Worm (Caenorhabditis elegans) whole organism, L1 larva: ENCODE results near the gene C05C8.7.

Experiments
- C04F5.9 ChIP-seq: sonication (generic microtip); optimal IDR thresholded peaks from 2 replicates; lab custom pipeline; 2016; ENCODE audit warnings: missing genetic modification characterization, missing compliant biosample characterization
- fkh-10 ChIP-seq: sonication (generic microtip); optimal IDR thresholded peaks from 2 replicates; lab custom pipeline; 2017; ENCODE audit warnings: missing biosample characterization, missing genetic modification reagents, missing genetic modification characterization
- nhr-11 ChIP-seq: fragments of 150-350 bp; optimal IDR thresholded peaks from 2 replicates; lab custom pipeline; 2014; ENCODE audit warnings: missing biosample characterization, missing genetic modification characterization
- nhr-28 ChIP-seq: fragments of 150-350 bp; optimal IDR thresholded peaks from 2 replicates; lab custom pipeline; 2014; ENCODE audit warnings: missing biosample characterization, missing genetic modification characterization
- nhr-76 ChIP-seq: sonication (generic microtip); optimal IDR thresholded peaks from 2 replicates; lab custom pipeline; 2017; ENCODE audit warnings: missing biosample characterization, missing genetic modification characterization
- nhr-84 ChIP-seq: sonication (generic microtip); optimal IDR thresholded peaks from 2 replicates; lab custom pipeline; 2017; ENCODE audit warnings: missing biosample characterization, missing genetic modification characterization
- nhr-90 ChIP-seq: sonication (generic microtip); optimal IDR thresholded peaks from 2 replicates; lab custom pipeline; 2016; ENCODE audit warnings: mild to moderate bottlenecking, missing genetic modification characterization, missing compliant biosample characterization; ENCODE audit not compliant: poor library complexity
- pag-3 ChIP-seq: sonication (generic microtip); optimal IDR thresholded peaks from 2 replicates; lab custom pipeline; 2017; ENCODE audit warnings: missing genetic modification characterization, mild to moderate bottlenecking, missing compliant biosample characterization, antibody characterized with exemption, borderline replicate concordance; ENCODE audit not compliant: insufficient read depth
- pax-3 ChIP-seq: fragments of 200-800 bp; sonication (Bioruptor generic); optimal IDR thresholded peaks from 2 replicates; lab custom pipeline; 2018; ENCODE audit warnings: mild to moderate bottlenecking, missing genetic modification characterization, moderate library complexity, missing compliant biosample characterization
- rnt-1 ChIP-seq: sonication (generic microtip); optimal IDR thresholded peaks from 2 replicates; lab custom pipeline; 2016; ENCODE audit warnings: mild to moderate bottlenecking, missing genetic modification characterization, moderate library complexity, missing compliant biosample characterization
- snpc-4 ChIP-seq: fragments of 150-350 bp; optimal IDR thresholded peaks from 2 replicates; lab custom pipeline; 2014; ENCODE audit warnings: missing biosample characterization, missing genetic modification characterization
- sox-4 ChIP-seq: sonication (generic microtip); optimal IDR thresholded peaks from 2 replicates; lab custom pipeline; 2016; ENCODE audit warnings: missing genetic modification characterization, missing compliant biosample characterization
- zag-1 ChIP-seq: fragments of 150-350 bp; optimal IDR thresholded peaks from 2 replicates; lab custom pipeline; 2014; ENCODE audit warnings: missing biosample characterization, missing genetic modification characterization

- TF ChIP-seq nhr-28 (tag; lab: Kevin White, UChicago), result no peak
- TF ChIP-seq nhr-84 (tag; lab: Kevin White, UChicago), result no peak
- no peak for TF ChIP-seq fkh-10 (GFP tag; lab: Kevin White, UChicago)
- no peak for TF ChIP-seq rnt-1 (tag; lab: Kevin White, UChicago)
- no peak for TF ChIP-seq pag-3
- TF ChIP-seq nhr-76 (tag; lab: Kevin White, UChicago), result no peak
- no peak for TF ChIP-seq C04F5.9 (tag; lab: Kevin White, UChicago)
- TF ChIP-seq nhr-90 (tag; lab: Kevin White, UChicago), result no peak
- no peak for TF ChIP-seq zag-1 (tag; lab: Kevin White, UChicago)
- no peak for TF ChIP-seq snpc-4
- TF ChIP-seq pax-3 (tag; lab: Kevin White, UChicago), result no peak
- no peak for TF ChIP-seq nhr-11 (tag; lab: Kevin White, UChicago)
- no peak for TF ChIP-seq sox-4 (tag; lab: Kevin White, UChicago)
Observed at ce11 chrV:7193562-7193961, 53.3 kb downstream of the C05C8.7 start, which contains the start of gene F09G2.8.
